Worm (Caenorhabditis elegans): Measurements from ENCODE around the gene his-72.

his-72 gene

DNA sequence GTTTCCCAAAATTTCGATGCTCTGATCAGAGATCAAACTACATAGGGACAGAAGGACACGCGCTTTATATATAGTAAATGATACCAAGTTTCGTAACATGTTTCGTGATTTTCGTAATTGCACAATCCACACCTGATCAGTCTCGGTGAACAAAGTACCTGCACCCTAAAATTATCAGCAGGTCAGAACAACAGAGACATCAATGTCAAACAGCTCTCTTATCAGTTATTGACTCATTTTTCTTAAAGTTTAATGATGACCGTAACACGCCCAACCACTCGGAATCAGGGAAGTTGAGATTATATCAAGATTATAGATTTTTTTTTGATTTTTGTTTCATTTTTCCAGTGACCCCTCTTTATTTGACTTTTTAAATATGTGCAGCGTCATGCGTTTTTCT lies 51.4 kb downstream of the his-72 start:
- TF ChIP-seq C04F5.9 (tag; optimal IDR thresholded peaks at IDR 0.05) (no peak), mef-2 (tag; optimal IDR thresholded peaks at IDR 0.05) (no peak), unc-62 (GFP tag; optimal IDR thresholded peaks at IDR 0.05) (no peak), jun-1 (tag; optimal IDR thresholded peaks at IDR 0.05) (peak; percentile 47), pqm-1 (tag; optimal IDR thresholded peaks at IDR 0.05) (peak; percentile 64), lin-39 (tag; optimal IDR thresholded peaks at IDR 0.05) (no peak), Y116A8C.19 (tag; optimal IDR thresholded peaks at IDR 0.05; ENCODE audit: borderline replicate concordance) (no peak), lin-35 (GFP tag; optimal IDR thresholded peaks at IDR 0.05) (peak in 1 of 2 experiments; percentile 30), xbp-1 (tag; optimal IDR thresholded peaks at IDR 0.05) (no peak), sox-4 (tag; optimal IDR thresholded peaks at IDR 0.05) (no peak), irx-1 (tag; optimal IDR thresholded peaks at IDR 0.05) (no peak), efl-1 (optimal IDR thresholded peaks at IDR 0.05) (no peak), efl-1 (GFP tag; optimal IDR thresholded peaks at IDR 0.05 in 1 of 2) (peak in 1 of 2 experiments; percentile 76), pax-3 (tag; optimal IDR thresholded peaks at IDR 0.05) (peak; percentile 16), nhr-71 (tag; optimal IDR thresholded peaks at IDR 0.05) (peak; percentile 15), ceh-90 (tag; optimal IDR thresholded peaks at IDR 0.05) (no peak), skn-1 (tag; optimal IDR thresholded peaks at IDR 0.05) (no peak), fkh-8 (tag; optimal IDR thresholded peaks at IDR 0.05) (no peak), elt-2 (tag; optimal IDR thresholded peaks at IDR 0.05) (peak; percentile 86)

All from whole organism, L1 larva.